Fruit fly (Drosophila melanogaster): Measurements from ENCODE around the gene AdamTS-B.
A peak's percentile ranks its signal among the peaks of the same experiment; 100 is the strongest.

AdamTS-B gene

dm6 chrX:5671537-5672029, 26.8 kb upstream of the AdamTS-B start, which contains the start of gene Rab18 (continued):
- TF ChIP-seq dysf (GFP tag; IDR thresholded peaks at IDR 0.05): 0 out of 3 replicates have a peak, but pooled peaks have one; percentile 33
- peak; percentile 82 for TF ChIP-seq CG3995 (GFP tag; optimal IDR thresholded peaks at IDR 0.05)
- TF ChIP-seq CG11723 (GFP tag; optimal IDR thresholded peaks at IDR 0.05): no peak
- TF ChIP-seq BEAF-32 (GFP tag; optimal IDR thresholded peaks at IDR 0.05): peak; percentile 68
- no peak for TF ChIP-seq pfk (GFP tag; optimal IDR thresholded peaks at IDR 0.05)
- 0 out of 2 replicates have a peak, but pooled peaks have one; percentile 14 for TF ChIP-seq ato (GFP tag; IDR thresholded peaks at IDR 0.05; ENCODE audit: partially characterized antibody)
- peak; percentile 49; the same call in 1 of the 3 replicates for TF ChIP-seq jigr1 (GFP tag; IDR thresholded peaks at IDR 0.05)
- no peak for TF ChIP-seq Abd-B (GFP tag; optimal IDR thresholded peaks at IDR 0.05)
- peak; percentile 20 for TF ChIP-seq fu2 (GFP tag; optimal IDR thresholded peaks at IDR 0.05)
- TF ChIP-seq sug (tag; optimal IDR thresholded peaks at IDR 0.05): peak; percentile 16
- TF ChIP-seq kni (GFP tag; optimal IDR thresholded peaks at IDR 0.05): peak; percentile 55
- TF ChIP-seq CG3847 (GFP tag; IDR thresholded peaks at IDR 0.05): peak; percentile 67
- TF ChIP-seq CG1603 (tag; optimal IDR thresholded peaks at IDR 0.05): peak; percentile 49
- TF ChIP-seq CoRest (tag; optimal IDR thresholded peaks at IDR 0.05): peak; percentile 35
- peak; percentile 14; the same call in 1 of the 3 replicates for TF ChIP-seq CG11093 (GFP tag; IDR thresholded peaks at IDR 0.05)
- peak; percentile 44 for TF ChIP-seq zfh2 (GFP tag; optimal IDR thresholded peaks at IDR 0.05)
- peak; percentile 59 for TF ChIP-seq Xbp1 (GFP tag; optimal IDR thresholded peaks at IDR 0.05)
- peak; percentile 44 for TF ChIP-seq CG9876 (GFP tag; optimal IDR thresholded peaks at IDR 0.05)
- TF ChIP-seq CG6272 (GFP tag; IDR thresholded peaks at IDR 0.05): peak; percentile 60
- TF ChIP-seq CG13287 (GFP tag; IDR thresholded peaks at IDR 0.05; ENCODE audit: partially characterized antibody): peak; percentile 41
- peak; percentile 16 for TF ChIP-seq CG1602 (GFP tag; optimal IDR thresholded peaks at IDR 0.05)
- 0 out of 3 replicates have a peak, but pooled peaks have one; percentile 34 for TF ChIP-seq ci (GFP tag; IDR thresholded peaks at IDR 0.05)
- peak; percentile 77 for TF ChIP-seq slbo (GFP tag; IDR thresholded peaks at IDR 0.05)
- TF ChIP-seq Dek (tag; optimal IDR thresholded peaks at IDR 0.05): no peak
- no peak for TF ChIP-seq CG8290 (GFP tag; optimal IDR thresholded peaks at IDR 0.05)
- peak in 1 of 2 experiments; percentile 63 for TF ChIP-seq CG8290 (tag; optimal IDR thresholded peaks at IDR 0.05)
- peak; percentile 22 for TF ChIP-seq CG2712 (tag; optimal IDR thresholded peaks at IDR 0.05)
- peak; percentile 37 for TF ChIP-seq Chrac-16 (GFP tag; optimal IDR thresholded peaks at IDR 0.05)
- TF ChIP-seq pan (optimal IDR thresholded peaks at IDR 0.05): no peak
- TF ChIP-seq pan (GFP tag; optimal IDR thresholded peaks at IDR 0.05 in 1 of 2, IDR thresholded peaks at IDR 0.05 in 1 of 2): peak in 1 of 2 experiments; percentile 53
- TF ChIP-seq CG32532 (GFP tag; IDR thresholded peaks at IDR 0.05): peak; percentile 36; the same call in 1 of the 2 replicates
- peak; percentile 97 for TF ChIP-seq CG15514 (GFP tag; optimal IDR thresholded peaks at IDR 0.05)
- TF ChIP-seq tna (GFP tag; IDR thresholded peaks at IDR 0.05; ENCODE audit: partially characterized antibody): no peak
- peak; percentile 49; the same call in 1 of the 3 replicates for TF ChIP-seq ken (GFP tag; IDR thresholded peaks at IDR 0.05)
- TF ChIP-seq Antp (GFP tag; optimal IDR thresholded peaks at IDR 0.05): peak; percentile 37
- no peak for TF ChIP-seq Trl (optimal IDR thresholded peaks at IDR 0.05)
- peak; percentile 43 for TF ChIP-seq Trl (GFP tag; optimal IDR thresholded peaks at IDR 0.05)
- no peak for TF ChIP-seq CG7963 (GFP tag; IDR thresholded peaks at IDR 0.05; ENCODE audit: partially characterized antibody)
- no peak for TF ChIP-seq jumu (GFP tag; optimal IDR thresholded peaks at IDR 0.05)
- TF ChIP-seq CG12391 (tag; optimal IDR thresholded peaks at IDR 0.05): peak; percentile 2
- TF ChIP-seq CG7839 (tag; optimal IDR thresholded peaks at IDR 0.05): no peak
- no peak for TF ChIP-seq CG2889 (GFP tag; IDR thresholded peaks at IDR 0.05)
- TF ChIP-seq CG14667 (GFP tag; IDR thresholded peaks at IDR 0.05): peak; percentile 43; the same call in 1 of the 2 replicates
- peak; percentile 46 for TF ChIP-seq HLH54F (GFP tag; optimal IDR thresholded peaks at IDR 0.05)
- peak; percentile 3 for TF ChIP-seq CG10209 (GFP tag; optimal IDR thresholded peaks at IDR 0.05)
- no peak for TF ChIP-seq Myb (GFP tag; optimal IDR thresholded peaks at IDR 0.05)
- TF ChIP-seq nom (GFP tag; optimal IDR thresholded peaks at IDR 0.05): peak; percentile 79
- TF ChIP-seq ind (GFP tag; optimal IDR thresholded peaks at IDR 0.05): peak; percentile 36
- TF ChIP-seq ase (GFP tag; IDR thresholded peaks at IDR 0.05): 0 out of 3 replicates have a peak, but pooled peaks have one; percentile 19
- peak; percentile 34 for TF ChIP-seq phol (tag; optimal IDR thresholded peaks at IDR 0.05)
